Fruit fly (Drosophila melanogaster) whole organism, prepupa: ENCODE results near the gene Trl.

Experiments used
- CG16779 ChIP-seq: fragments of 200-800 bp; sonication (Bioruptor generic); optimal IDR thresholded peaks from 3 replicates; lab custom pipeline; 2017; ENCODE audit warnings: missing biosample characterization, mild to moderate bottlenecking, missing genetic modification characterization
- Eip78C ChIP-seq: fragments of 200-800 bp; sonication (Bioruptor generic); peaks from one replicate; lab custom pipeline; 2016; ENCODE audit warnings: missing biosample characterization, missing genetic modification characterization
- Gug ChIP-seq: fragments of 200-800 bp; sonication (Bioruptor generic); IDR thresholded peaks from 2 replicates; pipeline ENCODE4 v1.3.6; 2022; ENCODE audit warnings: missing biosample characterization, missing genetic modification characterization

DNA sequence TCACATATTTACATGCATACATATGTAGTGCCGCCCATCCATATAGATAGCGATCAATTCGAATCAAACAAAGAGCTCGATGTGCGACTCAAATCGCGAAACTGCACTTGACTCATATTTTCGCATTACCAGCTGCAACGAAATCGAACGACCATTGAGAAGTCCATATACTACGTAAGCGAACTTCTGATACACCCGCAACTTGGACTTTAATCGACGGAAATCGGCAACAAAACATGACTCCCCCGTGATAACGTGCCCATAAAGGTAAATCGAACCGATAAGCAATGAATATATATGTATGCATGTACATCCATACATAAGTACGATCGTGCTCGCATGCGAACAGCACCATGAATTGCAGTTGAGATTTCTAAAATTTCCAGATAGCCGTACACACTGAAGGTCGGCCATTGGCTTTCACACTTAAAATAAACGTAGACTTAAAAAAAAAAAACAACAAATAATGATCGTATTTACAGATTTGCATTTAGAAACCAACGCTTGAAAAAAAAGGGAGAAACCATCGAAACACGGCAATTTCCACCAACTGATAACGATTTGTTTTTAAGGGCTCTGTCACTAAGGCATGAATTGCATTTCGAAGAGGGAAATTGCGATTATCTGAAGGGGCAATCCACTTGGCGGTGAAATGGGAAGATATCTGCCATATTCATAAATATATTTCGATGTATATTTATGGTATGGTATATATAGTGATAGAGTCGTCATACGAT lies 21.9 kb upstream of the Trl start:
- no peak for TF ChIP-seq CG16779
- peak; percentile 66 for TF ChIP-seq Eip78C (GFP tag; lab: Kevin White, UChicago)
- TF ChIP-seq Gug (GFP tag; lab: Robert Waterston, UW), result no peak
